Worm (Caenorhabditis elegans): ENCODE results near the gene vab-9.

- no peak for TF ChIP-seq ets-5 (GFP tag; IDR thresholded peaks at IDR 0.05)
- no peak for TF ChIP-seq fkh-4 (tag; optimal IDR thresholded peaks at IDR 0.05; ENCODE audit: borderline replicate concordance)
- peak; percentile 50 for TF ChIP-seq unc-86 (tag; optimal IDR thresholded peaks at IDR 0.05)
- no peak for TF ChIP-seq efl-3 (GFP tag; optimal IDR thresholded peaks at IDR 0.05)
- TF ChIP-seq mdl-1 (tag; optimal IDR thresholded peaks at IDR 0.05) = no peak
- peak; percentile 21; the same call in 1 of the 2 replicates for TF ChIP-seq nhr-19 (GFP tag; conservative IDR thresholded peaks at IDR 0.05)
- peak; percentile 69 for TF ChIP-seq snu-23 (GFP tag; optimal IDR thresholded peaks at IDR 0.05)
- no peak for TF ChIP-seq blmp-1 (tag; optimal IDR thresholded peaks at IDR 0.05)
- TF ChIP-seq ceh-90 (tag; optimal IDR thresholded peaks at IDR 0.05) = no peak
- TF ChIP-seq fos-1 (tag; optimal IDR thresholded peaks at IDR 0.05) = no peak
- TF ChIP-seq ama-1 (optimal IDR thresholded peaks at IDR 0.05) = no peak
- no peak for TF ChIP-seq jun-1 (tag; optimal IDR thresholded peaks at IDR 0.05)
- TF ChIP-seq tlp-1 (tag; optimal IDR thresholded peaks at IDR 0.05) = no peak
- no peak for TF ChIP-seq unc-30 (tag; optimal IDR thresholded peaks at IDR 0.05)
Observed at ce11 chrII:8683933-8684332, 46.4 kb upstream of the vab-9 start.
